Fruit fly (Drosophila melanogaster) whole organism, wandering third instar larva: ENCODE measurements around the gene CG4041.

Source experiments
- GATAd ChIP-seq: sonication (Bioruptor generic); optimal IDR thresholded peaks from 2 replicates; lab custom pipeline; 2016; ENCODE audit warnings: missing biosample characterization, missing genetic modification characterization
- Hnf4 ChIP-seq: fragments of 200-800 bp; sonication (Bioruptor generic); optimal IDR thresholded peaks from 2 replicates; lab custom pipeline; 2016; ENCODE audit warnings: missing biosample characterization, mild to moderate bottlenecking, missing genetic modification characterization
- Jra ChIP-seq: sonication (Bioruptor generic); optimal IDR thresholded peaks from 2 replicates; lab custom pipeline; 2016; ENCODE audit warnings: missing biosample characterization, missing genetic modification characterization
- Myc ChIP-seq: fragments of >200 bp; optimal IDR thresholded peaks from 2 replicates; lab custom pipeline; 2017
- Rel ChIP-seq, 2 experiments: fragments of 200-800 bp; sonication (Bioruptor generic) in 1 of 2; optimal IDR thresholded peaks; 2 replicates in 1 of 2; 3 replicates in 1 of 2; lab custom pipeline; 2016 to 2019; ENCODE audit warnings: mild to moderate bottlenecking in 2 of 2, missing biosample characterization in 2 of 2, missing genetic modification characterization in 2 of 2, moderate library complexity in 1 of 2
- jim ChIP-seq: fragments of 175-275, 200-325 bp; sonication (Bioruptor generic); optimal IDR thresholded peaks from 2 replicates; lab custom pipeline; 2016; ENCODE audit warnings: missing biosample characterization, mild to moderate bottlenecking, missing genetic modification characterization
- psq ChIP-seq: fragments of 200-800 bp; sonication (Bioruptor generic); optimal IDR thresholded peaks from 3 replicates; lab custom pipeline; 2017; ENCODE audit warnings: missing biosample characterization, mild to moderate bottlenecking, missing genetic modification characterization, moderate library complexity
- usp ChIP-seq: fragments of >200 bp; optimal IDR thresholded peaks from 2 replicates; lab custom pipeline; 2017; ENCODE audit warnings: missing biosample characterization, missing genetic modification characterization

dm6 chrX:4958872-4959271 lies 40.6 kb upstream of the CG4041 start:
- TF ChIP-seq usp (no peak), Hnf4 (GFP tag; lab: Kevin White, UChicago) (no peak), psq (GFP tag; lab: Kevin White, UChicago) (no peak), Jra (GFP tag; lab: Kevin White, UChicago) (no peak), GATAd (no peak), jim (GFP tag; lab: Kevin White, UChicago) (no peak), Rel (GFP tag; optimal IDR thresholded peaks at IDR 0.05; lab: Kevin White, UChicago) (no peak), Rel (tag; optimal IDR thresholded peaks at IDR 0.05; lab: Kevin White, UChicago) (no peak), Myc (lab: Kevin White, UChicago) (no peak)
